Fruit fly (Drosophila melanogaster): ENCODE data around the gene ND-13B.

ND-13B gene

dm6 chr3L:10737123-10737709 is 43.3 kb upstream of the ND-13B start (continued):
- TF ChIP-seq dysf (GFP tag; IDR thresholded peaks at IDR 0.05) (no peak; the same call in 2 of the 3 replicates), CG14050 (GFP tag; IDR thresholded peaks at IDR 0.05) (no peak), CG13296 (GFP tag; optimal IDR thresholded peaks at IDR 0.05) (peak; percentile 71), CG15269 (tag; optimal IDR thresholded peaks at IDR 0.05) (peak; percentile 34), rib (GFP tag; IDR thresholded peaks at IDR 0.05) (peak; percentile 76), Fer1 (GFP tag; optimal IDR thresholded peaks at IDR 0.05) (peak; percentile 73), HLH3B (GFP tag; IDR thresholded peaks at IDR 0.05) (no peak), CG10959 (GFP tag; IDR thresholded peaks at IDR 0.05) (no peak), Med (GFP tag) (peak; percentile 75), Fer3 (tag; optimal IDR thresholded peaks at IDR 0.05) (no peak), CoRest (tag; optimal IDR thresholded peaks at IDR 0.05) (no peak), CG43689 (GFP tag; IDR thresholded peaks at IDR 0.05) (no peak), CG4404 (GFP tag; IDR thresholded peaks at IDR 0.05) (no peak), CG7839 (tag; optimal IDR thresholded peaks at IDR 0.05) (no peak), corto (GFP tag; optimal IDR thresholded peaks at IDR 0.05) (no peak), grau (tag; optimal IDR thresholded peaks at IDR 0.05) (no peak), CG8359 (GFP tag; optimal IDR thresholded peaks at IDR 0.05; ENCODE audit: borderline replicate concordance) (peak; percentile 30), sqz (GFP tag; optimal IDR thresholded peaks at IDR 0.05) (peak; percentile 71), CG4707 (GFP tag; optimal IDR thresholded peaks at IDR 0.05) (peak; percentile 31), CG8924 (tag; optimal IDR thresholded peaks at IDR 0.05) (peak; percentile 72), CG9932 (GFP tag; IDR thresholded peaks at IDR 0.05) (no peak), MTF-1 (GFP tag; optimal IDR thresholded peaks at IDR 0.05; ENCODE audit: borderline replicate concordance) (peak; percentile 32), Bdp1 (GFP tag; optimal IDR thresholded peaks at IDR 0.05) (no peak), cato (GFP tag; optimal IDR thresholded peaks at IDR 0.05; ENCODE audit: borderline replicate concordance) (no peak), sisA (GFP tag; IDR thresholded peaks at IDR 0.05) (no peak), Ptx1 (GFP tag; IDR thresholded peaks at IDR 0.05) (peak; percentile 22; the same call in 1 of the 2 replicates), CG8290 (GFP tag; optimal IDR thresholded peaks at IDR 0.05) (no peak), CG8290 (tag; optimal IDR thresholded peaks at IDR 0.05) (peak; percentile 35 to 56), Dfd (GFP tag; optimal IDR thresholded peaks at IDR 0.05) (no peak), sna (GFP tag; IDR thresholded peaks at IDR 0.05; ENCODE audit: partially characterized antibody) (no peak), CG1792 (GFP tag; optimal IDR thresholded peaks at IDR 0.05) (no peak), CG13424 (tag; optimal IDR thresholded peaks at IDR 0.05) (peak; percentile 65), lov (optimal IDR thresholded peaks at IDR 0.05) (no peak), lov (GFP tag; IDR thresholded peaks at IDR 0.05) (no peak; the same call in 2 of the 3 replicates), CG13123 (GFP tag; optimal IDR thresholded peaks at IDR 0.05) (no peak), dm (GFP tag; optimal IDR thresholded peaks at IDR 0.05) (no peak), CG10274 (GFP tag; optimal IDR thresholded peaks at IDR 0.05) (no peak), CG17328 (GFP tag; IDR thresholded peaks at IDR 0.05) (no peak), MESR4 (GFP tag; optimal IDR thresholded peaks at IDR 0.05) (no peak), CG12071 (GFP tag; optimal IDR thresholded peaks at IDR 0.05) (peak; percentile 65), dmrt11E (tag; optimal IDR thresholded peaks at IDR 0.05) (no peak), CG1832 (GFP tag; optimal IDR thresholded peaks at IDR 0.05) (peak; percentile 87), CG10462 (GFP tag; optimal IDR thresholded peaks at IDR 0.05) (no peak), salm (tag; optimal IDR thresholded peaks at IDR 0.05) (peak; percentile 60), CG7928 (GFP tag; optimal IDR thresholded peaks at IDR 0.05) (no peak), CG2875 (GFP tag; optimal IDR thresholded peaks at IDR 0.05) (no peak), gcm2 (GFP tag; optimal IDR thresholded peaks at IDR 0.05) (no peak), CG10543 (GFP tag; optimal IDR thresholded peaks at IDR 0.05) (peak; percentile 90), Deaf1 (tag; optimal IDR thresholded peaks at IDR 0.05) (peak; percentile 94), Aef1 (GFP tag; IDR thresholded peaks at IDR 0.05) (peak; percentile 79), chn (GFP tag; optimal IDR thresholded peaks at IDR 0.05) (no peak)
